Worm (Caenorhabditis elegans) whole organism, L4 larva: Measurements from ENCODE around the gene C32D5.4.

ENCODE experiments used
- T26A8.4 ChIP-seq: fragments of 200-800 bp; sonication (Bioruptor generic); IDR thresholded peaks from 2 replicates; pipeline ENCODE4 v1.3.6; 2022; ENCODE audit warnings: missing genetic modification characterization, missing compliant biosample characterization
- Y5F2A.4 ChIP-seq: fragments of 200-800 bp; sonication (Bioruptor generic); optimal IDR thresholded peaks from 2 replicates; lab custom pipeline; 2018; ENCODE audit warnings: mild to moderate bottlenecking, missing genetic modification characterization, missing compliant biosample characterization
- Y75B8A.6 ChIP-seq: fragments of 200-800 bp; sonication (Bioruptor generic); IDR thresholded peaks from 2 replicates; pipeline ENCODE4 v1.3.6; 2022; ENCODE audit warnings: missing genetic modification reagents, missing genetic modification characterization, missing compliant biosample characterization
- ZK337.2 ChIP-seq: fragments of 200-800 bp; sonication (Bioruptor generic); IDR thresholded peaks from 2 replicates; pipeline ENCODE4 v1.3.6; 2022; ENCODE audit warnings: missing genetic modification reagents, missing genetic modification characterization, missing compliant biosample characterization
- ZK546.5 ChIP-seq, 2 experiments: sonication (generic microtip); optimal IDR thresholded peaks; 2 replicates each; lab custom pipeline; 2017; ENCODE audit warnings: missing biosample characterization in 2 of 2, missing genetic modification characterization in 2 of 2
- attf-4 ChIP-seq: sonication (generic microtip); optimal IDR thresholded peaks from 3 replicates; lab custom pipeline; 2017; ENCODE audit warnings: missing biosample characterization, missing genetic modification characterization
- ceh-20 ChIP-seq: fragments of 200-800 bp; sonication (Bioruptor generic); IDR thresholded peaks from 2 replicates; pipeline ENCODE4 v1.3.6; 2022; ENCODE audit warnings: missing genetic modification reagents, missing genetic modification characterization, missing compliant biosample characterization
- ceh-44 ChIP-seq: fragments of 200-800 bp; sonication (Bioruptor generic); IDR thresholded peaks from 2 replicates; pipeline ENCODE4 v1.3.6; 2022; ENCODE audit warnings: missing genetic modification reagents, missing genetic modification characterization, missing compliant biosample characterization
- ceh-62 ChIP-seq: sonication (generic microtip); optimal IDR thresholded peaks from 2 replicates; lab custom pipeline; 2017; ENCODE audit warnings: missing biosample characterization, missing genetic modification characterization
- ces-1 ChIP-seq: fragments of 150-350 bp; sonication (generic microtip); optimal IDR thresholded peaks from 4 replicates; lab custom pipeline; 2014; ENCODE audit warnings: missing biosample characterization, missing genetic modification reagents, missing genetic modification characterization
- cey-2 ChIP-seq: sonication (generic microtip); optimal IDR thresholded peaks from 3 replicates; lab custom pipeline; 2017; ENCODE audit warnings: missing genetic modification characterization, mild to moderate bottlenecking, missing compliant biosample characterization, antibody characterized with exemption, borderline replicate concordance; ENCODE audit not compliant: insufficient read depth
- ctbp-1 ChIP-seq: fragments of 200-800 bp; sonication (Bioruptor generic); IDR thresholded peaks from 2 replicates; pipeline ENCODE4 v1.3.6; 2022; ENCODE audit warnings: missing genetic modification reagents, missing genetic modification characterization, missing compliant biosample characterization
- daf-16 ChIP-seq, 3 experiments: sonication (generic microtip); optimal IDR thresholded peaks; 2 replicates each; lab custom pipeline; 2016 to 2017; ENCODE audit warnings: missing genetic modification characterization in 3 of 3, missing genetic modification reagents in 3 of 3, mild to moderate bottlenecking in 2 of 3, missing compliant biosample characterization in 2 of 3, missing biosample characterization in 1 of 3, moderate library complexity in 1 of 3
- daf-19 ChIP-seq: fragments of 200-800 bp; sonication (Bioruptor generic); conservative IDR thresholded peaks from 2 replicates; pipeline ENCODE4 v1.3.6; 2022; ENCODE audit warnings: missing genetic modification characterization, missing compliant biosample characterization
- dmd-8 ChIP-seq: fragments of 200-800 bp; sonication (Bioruptor generic); IDR thresholded peaks from 2 replicates; pipeline ENCODE4 v1.3.6; 2022; ENCODE audit warnings: missing genetic modification characterization, missing compliant biosample characterization
- dpl-1 ChIP-seq: fragments of 150-350 bp; optimal IDR thresholded peaks from 2 replicates; lab custom pipeline; 2014; ENCODE audit warnings: missing biosample characterization, missing genetic modification reagents, missing genetic modification characterization
- dve-1 ChIP-seq: sonication (generic microtip); optimal IDR thresholded peaks from 2 replicates; lab custom pipeline; 2017; ENCODE audit warnings: antibody characterized with exemption, mild to moderate bottlenecking, missing genetic modification characterization, missing compliant biosample characterization; ENCODE audit not compliant: insufficient read depth
- gei-8 ChIP-seq: fragments of 200-800 bp; sonication (Bioruptor generic); optimal IDR thresholded peaks from 2 replicates; lab custom pipeline; 2018; ENCODE audit warnings: mild to moderate bottlenecking, missing genetic modification characterization, missing compliant biosample characterization
- lin-15B ChIP-seq: fragments of 150-350 bp; sonication (generic microtip); optimal IDR thresholded peaks from 3 replicates; lab custom pipeline; 2014; ENCODE audit warnings: missing biosample characterization, missing genetic modification characterization
- madf-5 ChIP-seq, 2 experiments: fragments of 200-800 bp; sonication (Bioruptor generic); IDR thresholded peaks; 2 replicates each; pipeline ENCODE4 v1.3.6; 2022; ENCODE audit warnings: missing compliant biosample characterization in 2 of 2, missing genetic modification characterization in 2 of 2
- mdl-1 ChIP-seq, 2 experiments: fragments of 150-350 bp in 1 of 2; sonication (generic microtip) in 1 of 2; optimal IDR thresholded peaks; 2 replicates each; lab custom pipeline; 2014 to 2017; ENCODE audit warnings: missing biosample characterization in 2 of 2, missing genetic modification characterization in 2 of 2
- mep-1 ChIP-seq: fragments of 150-350 bp; sonication (generic microtip); optimal IDR thresholded peaks from 3 replicates; lab custom pipeline; 2014; ENCODE audit warnings: missing biosample characterization, missing genetic modification characterization
- nhr-11 ChIP-seq: fragments of 150-350 bp; optimal IDR thresholded peaks from 2 replicates; lab custom pipeline; 2014; ENCODE audit warnings: missing biosample characterization, missing genetic modification characterization
- nhr-237 ChIP-seq: sonication (generic microtip); optimal IDR thresholded peaks from 2 replicates; lab custom pipeline; 2017; ENCODE audit warnings: missing biosample characterization, missing genetic modification characterization
- nhr-25 ChIP-seq: sonication (generic microtip); optimal IDR thresholded peaks from 2 replicates; lab custom pipeline; 2017; ENCODE audit warnings: missing genetic modification characterization, mild to moderate bottlenecking, missing compliant biosample characterization, antibody characterized with exemption, moderate library complexity, borderline replicate concordance; ENCODE audit not compliant: insufficient read depth
- nhr-28 ChIP-seq: fragments of 150-350 bp; optimal IDR thresholded peaks from 2 replicates; lab custom pipeline; 2014; ENCODE audit warnings: missing biosample characterization, missing genetic modification characterization
- nhr-42 ChIP-seq: fragments of 200-800 bp; sonication (Bioruptor generic); IDR thresholded peaks from 2 replicates; pipeline ENCODE4 v1.3.6; 2022; ENCODE audit warnings: missing genetic modification characterization, missing compliant biosample characterization
- php-3 ChIP-seq: fragments of 200-800 bp; sonication (Bioruptor generic); IDR thresholded peaks from 2 replicates; pipeline ENCODE4 v1.3.6; 2022; ENCODE audit warnings: missing genetic modification reagents, missing genetic modification characterization, missing compliant biosample characterization
- pqm-1 ChIP-seq: sonication (generic microtip); optimal IDR thresholded peaks from 2 replicates; lab custom pipeline; 2017; ENCODE audit warnings: missing biosample characterization, missing genetic modification characterization
- set-16 ChIP-seq: fragments of 200-800 bp; sonication (Bioruptor generic); IDR thresholded peaks from 2 replicates; pipeline ENCODE4 v1.3.6; 2022; ENCODE audit warnings: missing genetic modification reagents, missing genetic modification characterization, missing compliant biosample characterization
- snpc-1.2 ChIP-seq: fragments of 200-800 bp; sonication (Bioruptor generic); IDR thresholded peaks from 2 replicates; pipeline ENCODE4 v1.3.6; 2022; ENCODE audit warnings: missing genetic modification reagents, missing genetic modification characterization, missing compliant biosample characterization
- unc-130 ChIP-seq: sonication (generic microtip); optimal IDR thresholded peaks from 2 replicates; lab custom pipeline; 2016; ENCODE audit warnings: missing genetic modification reagents, missing genetic modification characterization, missing compliant biosample characterization
- unc-62 ChIP-seq, 3 experiments: fragments of 150-350 bp in 1 of 3; sonication (generic microtip); optimal IDR thresholded peaks in 2 of 3; peaks in 1 of 3; 1 replicate in 1 of 3; 2 replicates in 2 of 3; lab custom pipeline; 2014 to 2017; ENCODE audit warnings: missing biosample characterization in 3 of 3, missing genetic modification characterization in 3 of 3, missing genetic modification reagents in 3 of 3, missing genotype in 1 of 3
- vab-7 ChIP-seq: fragments of 200-800 bp; sonication (Bioruptor generic); IDR thresholded peaks from 2 replicates; pipeline ENCODE4 v1.3.6; 2022; ENCODE audit warnings: missing genetic modification reagents, missing genetic modification characterization, missing compliant biosample characterization
- zfp-3 ChIP-seq: fragments of 200-800 bp; sonication (Bioruptor generic); conservative IDR thresholded peaks from 2 replicates; pipeline ENCODE4 v1.3.6; 2022; ENCODE audit warnings: missing genetic modification reagents, missing genetic modification characterization, missing compliant biosample characterization
- zip-2 ChIP-seq: fragments of 150-350 bp; optimal IDR thresholded peaks from 2 replicates; lab custom pipeline; 2014; ENCODE audit warnings: missing biosample characterization, missing genetic modification characterization
- ztf-11 ChIP-seq: fragments of 150-350 bp; optimal IDR thresholded peaks from 2 replicates; lab custom pipeline; 2014; ENCODE audit warnings: missing biosample characterization, missing genetic modification characterization
- ztf-7 ChIP-seq: fragments of 150-350 bp; optimal IDR thresholded peaks from 2 replicates; lab custom pipeline; 2014; ENCODE audit warnings: missing biosample characterization, missing genetic modification characterization

C32D5.4 gene

ce11 chrII:6327317-6327716 lies 4.4 kb upstream of the C32D5.4 start (continued):
- TF ChIP-seq Y5F2A.4 (GFP tag; lab: Kevin White, UChicago) (no peak), dpl-1 (no peak), dmd-8 (no peak), Y75B8A.6 (GFP tag; lab: Robert Waterston, UW) (no peak), vab-7 (GFP tag; lab: Robert Waterston, UW) (no peak), ztf-11 (tag; lab: Kevin White, UChicago) (no peak), snpc-1.2 (GFP tag; lab: Robert Waterston, UW) (no peak), zip-2 (tag; lab: Kevin White, UChicago) (no peak), T26A8.4 (no peak), nhr-237 (no peak), zfp-3 (GFP tag; lab: Robert Waterston, UW) (no peak), daf-19 (GFP tag; lab: Robert Waterston, UW) (no peak), php-3 (GFP tag; lab: Robert Waterston, UW) (peak; percentile 80), lin-15B (no peak), unc-130 (GFP tag; lab: Kevin White, UChicago) (no peak), madf-5 (GFP tag; IDR thresholded peaks at IDR 0.05; lab: Robert Waterston, UW) (no peak)
- TF ChIP-seq, all 104 proteins: peak for 18

- no peak for TF ChIP-seq ceh-44 (GFP tag; lab: Robert Waterston, UW)
- TF ChIP-seq dve-1 (tag; lab: Kevin White, UChicago): peak; percentile 12
- no peak for TF ChIP-seq ztf-7 (tag; lab: Kevin White, UChicago)
- TF ChIP-seq set-16 (GFP tag; lab: Robert Waterston, UW): no peak
- TF ChIP-seq ZK337.2 (GFP tag; lab: Robert Waterston, UW): no peak
- no peak for TF ChIP-seq ceh-62 (tag; lab: Kevin White, UChicago)
- no peak for TF ChIP-seq nhr-25 (tag; lab: Kevin White, UChicago)
- TF ChIP-seq mep-1 (tag; lab: Kevin White, UChicago): no peak
- no peak for TF ChIP-seq mdl-1 (tag; optimal IDR thresholded peaks at IDR 0.05; lab: Kevin White, UChicago)
- TF ChIP-seq nhr-11 (tag; lab: Kevin White, UChicago): no peak
- no peak for TF ChIP-seq ctbp-1
- TF ChIP-seq cey-2: no peak
- TF ChIP-seq attf-4 (tag; lab: Kevin White, UChicago): no peak
- TF ChIP-seq ztf-11 (tag; lab: Kevin White, UChicago): no peak
- no peak for TF ChIP-seq ces-1 (GFP tag; lab: Kevin White, UChicago)
- peak; percentile 22 for TF ChIP-seq pqm-1 (tag; lab: Kevin White, UChicago)
- TF ChIP-seq ceh-20 (GFP tag; lab: Robert Waterston, UW): no peak
- TF ChIP-seq gei-8 (GFP tag; lab: Kevin White, UChicago): no peak
- TF ChIP-seq php-3 (GFP tag; lab: Robert Waterston, UW): no peak
- no peak for TF ChIP-seq nhr-42 (GFP tag; lab: Robert Waterston, UW)
- TF ChIP-seq daf-16 (GFP tag; optimal IDR thresholded peaks at IDR 0.05; lab: Kevin White, UChicago): no peak
- TF ChIP-seq daf-16 (tag; optimal IDR thresholded peaks at IDR 0.05; lab: Kevin White, UChicago): no peak
- no peak for TF ChIP-seq ZK546.5 (tag; optimal IDR thresholded peaks at IDR 0.05; lab: Kevin White, UChicago)
- peak; percentile 24 for TF ChIP-seq nhr-28 (tag; lab: Kevin White, UChicago)
- TF ChIP-seq, all 104 proteins: peak for 3
These were observed 1.2 kb upstream of the C32D5.4 start, which contains the start of gene sma-6 for ce11 chrII:6324086-6324485. sma-6 (plus strand) TSS chrII:6324484.

DNA sequence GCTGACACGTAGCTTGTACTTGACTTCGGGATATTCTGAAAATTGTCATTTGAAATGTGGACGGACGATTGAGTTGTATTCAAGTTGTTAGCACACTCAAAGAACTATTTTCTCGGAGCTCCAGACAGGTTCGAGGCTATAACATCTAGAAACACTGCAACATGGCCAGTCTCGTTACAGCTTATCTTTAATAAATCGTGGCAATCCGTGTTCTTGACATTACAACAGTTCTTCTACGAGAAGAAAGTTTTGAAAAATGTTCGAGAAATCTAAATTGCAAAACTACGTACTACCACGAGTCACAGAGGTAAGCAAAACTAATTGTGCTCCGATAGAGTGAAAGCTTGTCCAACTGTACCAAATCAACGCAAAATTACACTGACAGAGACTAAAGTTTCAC lies 798 bp downstream of the C32D5.4 start:
- TF ChIP-seq gei-8 (GFP tag; lab: Kevin White, UChicago) (no peak), unc-62 (GFP tag; optimal IDR thresholded peaks at IDR 0.05 in 1 of 2; lab: Kevin White, UChicago) (peak in 1 of 2 experiments; percentile 97), unc-62 (tag; optimal IDR thresholded peaks at IDR 0.05; lab: Kevin White, UChicago) (no peak)
